Worm (Caenorhabditis elegans) whole organism, young adult: Measurements from ENCODE around the gene gldi-5.

Experiments
- B0261.1 ChIP-seq: sonication (generic microtip); optimal IDR thresholded peaks from 2 replicates; lab custom pipeline; 2016; ENCODE audit warnings: mild to moderate bottlenecking, missing genetic modification characterization, moderate library complexity, missing compliant biosample characterization
- F49E8.2 ChIP-seq: sonication (generic microtip); optimal IDR thresholded peaks from 3 replicates; lab custom pipeline; 2017; ENCODE audit warnings: missing genetic modification characterization, mild to moderate bottlenecking, missing compliant biosample characterization, antibody characterized with exemption, moderate library complexity; ENCODE audit not compliant: insufficient read depth
- T26A5.8 ChIP-seq: sonication (generic microtip); optimal IDR thresholded peaks from 2 replicates; lab custom pipeline; 2016; ENCODE audit warnings: missing genetic modification characterization, missing compliant biosample characterization
- ama-1 ChIP-seq, 3 experiments: fragments of 150-350 bp in 1 of 3; sonication (generic microtip) in 2 of 3; optimal IDR thresholded peaks; 2 replicates each; lab custom pipeline; 2014 to 2018; ENCODE audit warnings: missing biosample characterization in 2 of 3, missing genetic modification characterization in 2 of 3, missing genetic modification reagents in 2 of 3
- attf-3 ChIP-seq: fragments of 200-800 bp; sonication (Bioruptor generic); conservative IDR thresholded peaks from 2 replicates; pipeline ENCODE4 v1.3.6; 2022; ENCODE audit warnings: missing genetic modification reagents, missing genetic modification characterization, missing compliant biosample characterization
- ets-4 ChIP-seq: fragments of 200-800 bp; sonication (Bioruptor generic); optimal IDR thresholded peaks from 2 replicates; lab custom pipeline; 2018; ENCODE audit warnings: mild to moderate bottlenecking, missing genetic modification characterization, missing compliant biosample characterization
- fkh-3 ChIP-seq: sonication (generic microtip); optimal IDR thresholded peaks from 2 replicates; lab custom pipeline; 2016; ENCODE audit warnings: mild to moderate bottlenecking, missing genetic modification characterization, missing compliant biosample characterization
- hsf-1 ChIP-seq: fragments of 200-800 bp; sonication (Bioruptor generic); IDR thresholded peaks from 2 replicates; pipeline ENCODE4 v1.3.6; 2022; ENCODE audit warnings: missing genetic modification reagents, missing genetic modification characterization, missing compliant biosample characterization
- lsy-27 ChIP-seq: sonication (generic microtip); optimal IDR thresholded peaks from 2 replicates; lab custom pipeline; 2017; ENCODE audit warnings: missing genetic modification characterization, mild to moderate bottlenecking, missing compliant biosample characterization, antibody characterized with exemption, missing genotype, borderline replicate concordance; ENCODE audit not compliant: insufficient read depth
- madf-3 ChIP-seq: fragments of 200-800 bp; sonication (Bioruptor generic); IDR thresholded peaks from 2 replicates; pipeline ENCODE4 v1.3.6; 2022; ENCODE audit warnings: missing genetic modification reagents, missing genetic modification characterization, missing compliant biosample characterization
- nfya-1 ChIP-seq: sonication (generic microtip); optimal IDR thresholded peaks from 2 replicates; lab custom pipeline; 2017; ENCODE audit warnings: antibody characterized with exemption, missing compliant biosample characterization, missing genetic modification characterization, borderline replicate concordance; ENCODE audit not compliant: insufficient read depth
- nhr-120 ChIP-seq: fragments of 200-800 bp; sonication (Bioruptor generic); IDR thresholded peaks from 2 replicates; pipeline ENCODE4 v1.3.6; 2022; ENCODE audit warnings: missing genetic modification characterization, missing compliant biosample characterization
- unc-62 ChIP-seq: fragments of 150-350 bp; optimal IDR thresholded peaks from 2 replicates; lab custom pipeline; 2014; ENCODE audit warnings: missing biosample characterization, missing genetic modification reagents, missing genetic modification characterization
- ztf-25 ChIP-seq: fragments of 200-800 bp; sonication (Bioruptor generic); IDR thresholded peaks from 2 replicates; pipeline ENCODE4 v1.3.6; 2022; ENCODE audit warnings: missing genetic modification reagents, missing genetic modification characterization, missing compliant biosample characterization

- TF ChIP-seq ets-4 (GFP tag; lab: Kevin White, UChicago) (no peak), ama-1 (optimal IDR thresholded peaks at IDR 0.05; lab: Kevin White, UChicago) (no peak), ama-1 (GFP tag; optimal IDR thresholded peaks at IDR 0.05; lab: Kevin White, UChicago) (no peak), F49E8.2 (tag; lab: Kevin White, UChicago) (no peak), nfya-1 (tag; lab: Kevin White, UChicago) (no peak), fkh-3 (tag; lab: Kevin White, UChicago) (no peak), B0261.1 (no peak), attf-3 (GFP tag; lab: Robert Waterston, UW) (no peak), unc-62 (GFP tag; lab: Kevin White, UChicago) (no peak), T26A5.8 (tag; lab: Kevin White, UChicago) (no peak), lsy-27 (no peak), madf-3 (GFP tag; lab: Robert Waterston, UW) (no peak), nhr-120 (GFP tag; lab: Robert Waterston, UW) (no peak), ztf-25 (GFP tag; lab: Robert Waterston, UW) (no peak), hsf-1 (no peak)
These were observed 46.9 kb upstream of the gldi-5 start, which contains the start of gene lec-4 for ce11 chrIII:3773173-3773572.
